Fruit fly (Drosophila melanogaster) whole organism, pupa: ENCODE measurements around the gene Tsp5D.

Experiments used
- CG15710 ChIP-seq: fragments of 200-800 bp; sonication (Bioruptor generic); optimal IDR thresholded peaks from 2 replicates; lab custom pipeline; 2018; ENCODE audit warnings: missing biosample characterization, mild to moderate bottlenecking, missing genetic modification characterization, moderate library complexity
- CG32121 ChIP-seq: fragments of 200-800 bp; sonication (Bioruptor generic); IDR thresholded peaks from 2 replicates; pipeline ENCODE4 v1.3.6; 2022; ENCODE audit warnings: missing biosample characterization, missing genetic modification characterization
- CG4496 ChIP-seq: fragments of 200-800 bp; sonication (Bioruptor generic); IDR thresholded peaks from 3 replicates; pipeline ENCODE4 v1.3.6; 2022; ENCODE audit warnings: missing biosample characterization, missing genetic modification characterization
- EcR ChIP-seq: fragments of 200-800 bp; sonication (Bioruptor generic); optimal IDR thresholded peaks from 3 replicates; lab custom pipeline; 2019; ENCODE audit warnings: missing biosample characterization, missing genetic modification characterization, mild to moderate bottlenecking, moderate library complexity, missing genetic modification reagents
- Ets98B ChIP-seq: fragments of 200-800 bp; sonication (Bioruptor generic); IDR thresholded peaks from 2 replicates; pipeline ENCODE4 v1.3.6; 2022; ENCODE audit warnings: missing biosample characterization, missing genetic modification characterization
- rn ChIP-seq: fragments of 200-800 bp; sonication (Bioruptor generic); IDR thresholded peaks from 2 replicates; pipeline ENCODE4 v1.3.6; 2022; ENCODE audit warnings: missing biosample characterization, missing genetic modification characterization

DNA sequence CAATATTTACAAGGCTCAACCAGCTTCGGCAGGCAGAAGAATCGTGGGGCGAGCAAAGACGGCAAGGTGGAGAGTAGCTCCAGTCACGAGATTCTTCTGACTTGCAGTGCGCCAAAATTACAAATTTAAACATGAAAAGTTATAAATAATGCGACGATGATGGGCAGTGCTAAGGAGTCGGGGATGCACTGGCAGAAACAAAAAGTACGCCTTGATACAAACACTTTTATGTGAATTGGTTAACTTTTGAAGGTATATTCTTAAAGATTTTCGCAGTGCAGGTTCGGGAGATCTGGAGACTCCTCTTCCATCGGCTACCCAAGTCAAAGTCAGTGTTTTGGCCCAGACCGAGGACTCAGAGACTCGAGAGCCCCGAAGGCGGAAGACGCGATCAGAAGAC is 53.2 kb downstream of the Tsp5D start:
- TF ChIP-seq Ets98B (GFP tag; lab: Robert Waterston, UW) (no peak), CG32121 (GFP tag; lab: Robert Waterston, UW) (no peak), EcR (GFP tag; lab: Kevin White, UChicago) (no peak), CG4496 (no peak), CG15710 (no peak), rn (GFP tag; lab: Robert Waterston, UW) (no peak)
